Worm (Caenorhabditis elegans) whole organism, late embryonic: ENCODE data around the gene C34F6.7.

Source experiments
- ama-1 ChIP-seq: fragments of 150-350 bp; optimal IDR thresholded peaks from 2 replicates; lab custom pipeline; 2014
- ceh-2 ChIP-seq: sonication (generic microtip); optimal IDR thresholded peaks from 2 replicates; lab custom pipeline; 2016; ENCODE audit warnings: missing genotype, missing genetic modification characterization, missing compliant biosample characterization
- ceh-31 ChIP-seq: sonication (generic microtip); optimal IDR thresholded peaks from 2 replicates; lab custom pipeline; 2016; ENCODE audit warnings: missing genetic modification characterization, missing compliant biosample characterization
- fkh-10 ChIP-seq: fragments of 150-350 bp; optimal IDR thresholded peaks from 2 replicates; lab custom pipeline; 2014; ENCODE audit warnings: missing biosample characterization, missing genetic modification reagents, missing genetic modification characterization
- pha-4 ChIP-seq: fragments of 150-350 bp; optimal IDR thresholded peaks from 2 replicates; lab custom pipeline; 2018; ENCODE audit warnings: missing biosample characterization, missing genetic modification reagents, missing genetic modification characterization
- pqm-1 ChIP-seq: sonication (generic microtip); optimal IDR thresholded peaks from 2 replicates; lab custom pipeline; 2016; ENCODE audit warnings: missing genetic modification characterization, missing compliant biosample characterization
- rnt-1 ChIP-seq: sonication (generic microtip); optimal IDR thresholded peaks from 2 replicates; lab custom pipeline; 2016; ENCODE audit warnings: missing genetic modification characterization, missing compliant biosample characterization
- tbx-7 ChIP-seq: sonication (generic microtip); optimal IDR thresholded peaks from 2 replicates; lab custom pipeline; 2016; ENCODE audit warnings: missing genotype, missing genetic modification characterization, missing compliant biosample characterization

- TF ChIP-seq ama-1 (lab: Kevin White, UChicago) (no peak), fkh-10 (no peak), ceh-31 (no peak), rnt-1 (no peak), pqm-1 (tag; lab: Kevin White, UChicago) (no peak), tbx-7 (tag; lab: Kevin White, UChicago) (no peak), pha-4 (tag; lab: Kevin White, UChicago) (no peak), ceh-2 (tag; lab: Kevin White, UChicago) (no peak)
These were observed 49.4 kb upstream of the C34F6.7 start for ce11 chrX:11264715-11265114.
